Worm (Caenorhabditis elegans): ENCODE data around the gene ZC84.1.

DNA sequence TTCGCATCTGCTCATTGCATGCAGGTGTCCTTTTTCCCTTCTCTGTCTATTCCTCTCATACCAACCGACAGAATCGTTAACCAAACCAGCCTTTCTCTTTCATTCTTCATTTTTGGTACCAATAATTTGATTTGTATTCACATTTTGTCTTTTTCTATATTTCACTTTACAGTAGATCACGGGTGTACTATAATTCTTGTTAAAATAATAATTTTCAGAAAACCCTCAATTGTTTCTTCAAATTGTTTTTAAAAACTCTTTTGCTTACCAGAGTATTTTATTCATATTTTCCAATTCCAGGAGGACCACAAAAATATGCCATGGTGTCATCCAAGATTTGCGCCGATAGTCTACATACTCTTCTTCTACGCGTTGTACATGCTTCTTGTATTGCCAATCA, 44.6 kb upstream of the ZC84.1 start, which contains the start of gene T02C1.2:
- TF ChIP-seq pqm-1 (tag; optimal IDR thresholded peaks at IDR 0.05) (no peak), fos-1 (tag; optimal IDR thresholded peaks at IDR 0.05) (no peak), egl-27 (tag; optimal IDR thresholded peaks at IDR 0.05) (no peak), ama-1 (optimal IDR thresholded peaks at IDR 0.05) (no peak), nhr-237 (tag; optimal IDR thresholded peaks at IDR 0.05) (no peak)

Data from whole organism, L1 larva.